Fruit fly (Drosophila melanogaster) Kc167 (cell line): Measurements from ENCODE around the gene Pde9.

ENCODE experiments used
- Myc ChIP-seq: fragments of >200 bp; optimal IDR thresholded peaks from 2 replicates; lab custom pipeline; 2017; ENCODE audit warnings: missing external identifiers
- Sin3A ChIP-seq: fragments of >200 bp; optimal IDR thresholded peaks from 2 replicates; lab custom pipeline; 2018; ENCODE audit warnings: missing external identifiers
- ttk ChIP-seq: sonication (Bioruptor generic); optimal IDR thresholded peaks from 2 replicates; lab custom pipeline; 2017; ENCODE audit warnings: missing external identifiers

dm6 chrX:12887549-12887948, 9.6 kb downstream of the Pde9 start:
- no peak for TF ChIP-seq Myc (lab: Kevin White, UChicago)
- no peak for TF ChIP-seq ttk (lab: Kevin White, UChicago)
- TF ChIP-seq Sin3A (lab: Kevin White, UChicago): no peak
